Fruit fly (Drosophila melanogaster): ENCODE data around the gene CG42718.

CG42718 gene

dm6 chr3L:16328207-16328891 lies 7.3 kb upstream of the CG42718 start, which contains the start of gene CG13058 (continued):
- TF ChIP-seq CG11762 (GFP tag; optimal IDR thresholded peaks at IDR 0.05; ENCODE audit: insufficient read depth) (peak; percentile 43), Hr4 (GFP tag; optimal IDR thresholded peaks at IDR 0.05) (peak; percentile 85), Sox15 (GFP tag; optimal IDR thresholded peaks at IDR 0.05) (no peak), pdm3 (GFP tag; optimal IDR thresholded peaks at IDR 0.05) (peak; percentile 73), CG3919 (GFP tag; optimal IDR thresholded peaks at IDR 0.05) (peak; percentile 44), OdsH (GFP tag; optimal IDR thresholded peaks at IDR 0.05) (peak; percentile 55), topi (GFP tag; optimal IDR thresholded peaks at IDR 0.05) (no peak), CG15336 (GFP tag; IDR thresholded peaks at IDR 0.05) (peak; percentile 93), CG6163 (GFP tag; IDR thresholded peaks at IDR 0.05) (0 out of 3 replicates have a peak, but pooled peaks have one; percentile 42), lz (GFP tag; optimal IDR thresholded peaks at IDR 0.05) (no peak), Eip78C (GFP tag) (peak; percentile 70), CG9139 (GFP tag; optimal IDR thresholded peaks at IDR 0.05) (no peak), vri (GFP tag; optimal IDR thresholded peaks at IDR 0.05) (no peak), CG8632 (GFP tag; optimal IDR thresholded peaks at IDR 0.05) (peak; percentile 4), spab (GFP tag; optimal IDR thresholded peaks at IDR 0.05) (no peak), CG34406 (GFP tag; optimal IDR thresholded peaks at IDR 0.05) (no peak), Sox102F (GFP tag; optimal IDR thresholded peaks at IDR 0.05) (no peak), CG3032 (tag; optimal IDR thresholded peaks at IDR 0.05) (peak; percentile 32), Smox (GFP tag; optimal IDR thresholded peaks at IDR 0.05) (no peak), CG31627 (GFP tag; optimal IDR thresholded peaks at IDR 0.05) (no peak), Ets21C (GFP tag; optimal IDR thresholded peaks at IDR 0.05) (no peak), Met (GFP tag; optimal IDR thresholded peaks at IDR 0.05) (peak; percentile 9), CG8119 (GFP tag; IDR thresholded peaks at IDR 0.05) (peak; percentile 89), CG8319 (GFP tag; optimal IDR thresholded peaks at IDR 0.05) (no peak), Hr39 (GFP tag; optimal IDR thresholded peaks at IDR 0.05) (no peak), Hr38 (GFP tag; optimal IDR thresholded peaks at IDR 0.05) (peak; percentile 5), CG6276 (GFP tag; optimal IDR thresholded peaks at IDR 0.05) (peak; percentile 79), achi (GFP tag; optimal IDR thresholded peaks at IDR 0.05) (peak; percentile 61), CG6808 (GFP tag; optimal IDR thresholded peaks at IDR 0.05) (peak; percentile 40), CG32006 (GFP tag; optimal IDR thresholded peaks at IDR 0.05) (peak; percentile 85), Sox14 (GFP tag; optimal IDR thresholded peaks at IDR 0.05) (peak; percentile 39), net (GFP tag; optimal IDR thresholded peaks at IDR 0.05) (peak; percentile 72), fd59A (GFP tag; optimal IDR thresholded peaks at IDR 0.05) (peak; percentile 61)

DNA sequence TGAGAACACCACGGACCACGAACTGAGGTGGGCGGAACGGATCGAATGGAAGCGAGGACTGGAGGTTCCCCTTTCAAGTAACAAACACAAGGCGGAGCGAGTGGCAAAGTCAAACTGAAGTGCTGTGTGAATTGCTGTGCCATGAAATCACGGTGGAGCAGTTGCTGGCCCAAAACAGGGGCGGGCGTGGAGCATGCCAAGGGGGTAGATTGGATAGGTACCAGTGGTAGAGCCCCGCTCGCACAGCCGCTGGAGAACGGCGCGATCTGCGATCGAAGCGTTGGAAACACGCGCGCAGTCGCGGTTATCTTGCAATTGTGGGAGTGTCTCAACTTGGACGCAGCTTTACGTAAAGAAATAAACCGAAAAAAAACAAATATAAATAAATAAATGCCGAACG lies 6.7 kb upstream of the CG42718 start, which contains the start of gene CG13038:
Gene CG13038, minus strand, starts transcription at position 118 of the 400 bp plus-strand sequence.
- peak in 1 of 2 experiments; percentile 15 for TF ChIP-seq ss (GFP tag; optimal IDR thresholded peaks at IDR 0.05)
- no peak for TF ChIP-seq CG8632 (GFP tag; optimal IDR thresholded peaks at IDR 0.05)
- no peak for TF ChIP-seq lz (GFP tag; optimal IDR thresholded peaks at IDR 0.05)
- TF ChIP-seq CG6163 (GFP tag; IDR thresholded peaks at IDR 0.05): 0 out of 3 replicates have a peak, but pooled peaks have one; percentile 27
- TF ChIP-seq svp (GFP tag): peak; percentile 16
- TF ChIP-seq spab (GFP tag; optimal IDR thresholded peaks at IDR 0.05): no peak
- TF ChIP-seq pdm3 (GFP tag; optimal IDR thresholded peaks at IDR 0.05): no peak
- TF ChIP-seq eg (GFP tag; IDR thresholded peaks at IDR 0.05): peak; percentile 48
- TF ChIP-seq Eip78C (GFP tag): no peak

dm6 chr3L:16326657-16327056 lies 5.6 kb upstream of the CG42718 start, which contains the start of the genes CG13040 and CG13039:
CG13040 (minus strand) TSS chr3L:16326757.
CG13039 (minus strand) TSS chr3L:16326762.
- TF ChIP-seq CG6808 (GFP tag; optimal IDR thresholded peaks at IDR 0.05) (no peak), Sox15 (GFP tag; optimal IDR thresholded peaks at IDR 0.05) (no peak), eg (GFP tag; IDR thresholded peaks at IDR 0.05) (no peak), ss (GFP tag; optimal IDR thresholded peaks at IDR 0.05) (no peak), salr (GFP tag; optimal IDR thresholded peaks at IDR 0.05) (no peak), acj6 (GFP tag; optimal IDR thresholded peaks at IDR 0.05) (no peak), vri (GFP tag; optimal IDR thresholded peaks at IDR 0.05) (no peak), CG15336 (GFP tag; IDR thresholded peaks at IDR 0.05) (no peak)

All from whole organism, prepupa.